Fruit fly (Drosophila melanogaster) whole organism, wandering third instar larva: Measurements from ENCODE around the gene Hez.

Experiments
- Abd-B ChIP-seq: fragments of >200 bp; optimal IDR thresholded peaks from 2 replicates; lab custom pipeline; 2017; ENCODE audit warnings: missing biosample characterization, missing genetic modification characterization
- CG32264 ChIP-seq: fragments of 200-800 bp; sonication (Bioruptor generic); optimal IDR thresholded peaks from 2 replicates; lab custom pipeline; 2016; ENCODE audit warnings: missing biosample characterization, missing genetic modification characterization
- CG9705 ChIP-seq: fragments of 200-800 bp; sonication (Bioruptor generic); optimal IDR thresholded peaks from 2 replicates; lab custom pipeline; 2018; ENCODE audit warnings: missing biosample characterization, mild to moderate bottlenecking, missing genetic modification characterization
- CrebA ChIP-seq: fragments of 200-800 bp; sonication (Bioruptor generic); optimal IDR thresholded peaks from 2 replicates; lab custom pipeline; 2016; ENCODE audit warnings: missing biosample characterization, mild to moderate bottlenecking, missing genetic modification characterization, borderline replicate concordance
- Dfd ChIP-seq: fragments of >200 bp; optimal IDR thresholded peaks from 2 replicates; lab custom pipeline; 2017; ENCODE audit warnings: missing biosample characterization, missing genetic modification characterization
- Dif ChIP-seq: fragments of 200-275, 200-300 bp; sonication (Bioruptor generic); optimal IDR thresholded peaks from 2 replicates; lab custom pipeline; 2018; ENCODE audit warnings: missing biosample characterization, missing genetic modification characterization; ENCODE audit not compliant: partially characterized antibody
- GATAd ChIP-seq: sonication (Bioruptor generic); optimal IDR thresholded peaks from 2 replicates; lab custom pipeline; 2016; ENCODE audit warnings: missing biosample characterization, missing genetic modification characterization
- HLH106 ChIP-seq: fragments of 200-800 bp; optimal IDR thresholded peaks from 3 replicates; lab custom pipeline; 2019; ENCODE audit warnings: missing biosample characterization, mild to moderate bottlenecking, missing genetic modification characterization, moderate library complexity
- Hnf4 ChIP-seq: fragments of 200-800 bp; sonication (Bioruptor generic); optimal IDR thresholded peaks from 2 replicates; lab custom pipeline; 2016; ENCODE audit warnings: missing biosample characterization, mild to moderate bottlenecking, missing genetic modification characterization
- Hr78 ChIP-seq: fragments of >200 bp; optimal IDR thresholded peaks from 2 replicates; lab custom pipeline; 2017; ENCODE audit warnings: missing biosample characterization, missing genetic modification characterization
- Hr83 ChIP-seq: fragments of 200-300 bp; sonication (Bioruptor generic); optimal IDR thresholded peaks from 2 replicates; lab custom pipeline; 2016; ENCODE audit warnings: missing biosample characterization, mild to moderate bottlenecking, missing genetic modification characterization, moderate library complexity; ENCODE audit not compliant: poor library complexity, severe bottlenecking
- Jra ChIP-seq: sonication (Bioruptor generic); optimal IDR thresholded peaks from 2 replicates; lab custom pipeline; 2016; ENCODE audit warnings: missing biosample characterization, missing genetic modification characterization
- Mio ChIP-seq: sonication (Bioruptor generic); optimal IDR thresholded peaks from 2 replicates; lab custom pipeline; 2016; ENCODE audit warnings: missing biosample characterization, missing genetic modification characterization
- Myc ChIP-seq: fragments of >200 bp; optimal IDR thresholded peaks from 2 replicates; lab custom pipeline; 2017
- N ChIP-seq: fragments of >200 bp; optimal IDR thresholded peaks from 2 replicates; lab custom pipeline; 2018; ENCODE audit warnings: missing biosample characterization, missing external identifiers, missing genetic modification characterization
- OdsH ChIP-seq: fragments of 200-800 bp; sonication (Bioruptor generic); optimal IDR thresholded peaks from 2 replicates; lab custom pipeline; 2016; ENCODE audit warnings: missing biosample characterization, mild to moderate bottlenecking, missing genetic modification characterization
- Rel ChIP-seq, 2 experiments: fragments of 200-800 bp; sonication (Bioruptor generic) in 1 of 2; optimal IDR thresholded peaks; 2 replicates in 1 of 2; 3 replicates in 1 of 2; lab custom pipeline; 2016 to 2019; ENCODE audit warnings: mild to moderate bottlenecking in 2 of 2, missing biosample characterization in 2 of 2, missing genetic modification characterization in 2 of 2, moderate library complexity in 1 of 2
- Sp1 ChIP-seq: fragments of 200-800 bp; sonication (Bioruptor generic); optimal IDR thresholded peaks from 3 replicates; lab custom pipeline; 2019; ENCODE audit warnings: missing biosample characterization, mild to moderate bottlenecking, missing genetic modification characterization, moderate library complexity
- Vsx2 ChIP-seq: fragments of 200-300, 225-300 bp; sonication (Bioruptor generic); optimal IDR thresholded peaks from 2 replicates; lab custom pipeline; 2018; ENCODE audit warnings: missing biosample characterization, missing genetic modification characterization; ENCODE audit not compliant: partially characterized antibody
- br ChIP-seq: fragments of 200-800 bp; sonication (Bioruptor generic); optimal IDR thresholded peaks from 2 replicates; lab custom pipeline; 2016; ENCODE audit warnings: missing biosample characterization, missing genetic modification characterization
- brk ChIP-seq: fragments of 200-800 bp; sonication (Bioruptor generic); optimal IDR thresholded peaks from 2 replicates; lab custom pipeline; 2016; ENCODE audit warnings: missing biosample characterization, mild to moderate bottlenecking, missing genetic modification characterization
- dl ChIP-seq, 2 experiments: fragments of 175-275, 200-275 bp in 1 of 2; fragments of 200-275 bp in 1 of 2; sonication (Bioruptor generic); optimal IDR thresholded peaks; lab custom pipeline; 2018; ENCODE audit warnings: mild to moderate bottlenecking in 2 of 2, missing biosample characterization in 2 of 2, missing genetic modification characterization in 2 of 2, moderate library complexity in 2 of 2; ENCODE audit not compliant: partially characterized antibody in 2 of 2, insufficient read depth in 1 of 2
- dmrt93B ChIP-seq: fragments of 200-800 bp; sonication (Bioruptor generic); optimal IDR thresholded peaks from 2 replicates; lab custom pipeline; 2018; ENCODE audit warnings: missing biosample characterization, mild to moderate bottlenecking, missing genetic modification characterization
- dsf ChIP-seq: sonication (Bioruptor generic); optimal IDR thresholded peaks from 2 replicates; lab custom pipeline; 2016; ENCODE audit warnings: missing biosample characterization, missing genetic modification characterization, borderline replicate concordance
- ey ChIP-seq: fragments of 200-800 bp; sonication (Bioruptor generic); optimal IDR thresholded peaks from 2 replicates; lab custom pipeline; 2016; ENCODE audit warnings: missing biosample characterization, missing genetic modification characterization
- foxo ChIP-seq, 2 experiments: fragments of 200-800 bp; sonication (Bioruptor generic); optimal IDR thresholded peaks; 2 replicates in 1 of 2; 3 replicates in 1 of 2; lab custom pipeline; 2016 to 2017; ENCODE audit warnings: missing biosample characterization in 2 of 2, missing genetic modification characterization in 2 of 2
- fru ChIP-seq: fragments of 200-800 bp; sonication (Bioruptor generic); optimal IDR thresholded peaks from 3 replicates; lab custom pipeline; 2016; ENCODE audit warnings: missing biosample characterization, mild to moderate bottlenecking, missing genetic modification characterization
- h ChIP-seq: fragments of 200-800 bp; sonication (Bioruptor generic); optimal IDR thresholded peaks from 3 replicates; lab custom pipeline; 2016; ENCODE audit warnings: missing biosample characterization, mild to moderate bottlenecking, missing genetic modification characterization
- jim ChIP-seq: fragments of 175-275, 200-325 bp; sonication (Bioruptor generic); optimal IDR thresholded peaks from 2 replicates; lab custom pipeline; 2016; ENCODE audit warnings: missing biosample characterization, mild to moderate bottlenecking, missing genetic modification characterization
- lola ChIP-seq: fragments of >200 bp; optimal IDR thresholded peaks from 2 replicates; lab custom pipeline; 2017; ENCODE audit warnings: missing biosample characterization, missing genetic modification characterization
- pan ChIP-seq: fragments of >200 bp; optimal IDR thresholded peaks from 2 replicates; lab custom pipeline; 2017
- psq ChIP-seq: fragments of 200-800 bp; sonication (Bioruptor generic); optimal IDR thresholded peaks from 3 replicates; lab custom pipeline; 2017; ENCODE audit warnings: missing biosample characterization, mild to moderate bottlenecking, missing genetic modification characterization, moderate library complexity
- rgr ChIP-seq: fragments of 200-800 bp; sonication (Bioruptor generic); optimal IDR thresholded peaks from 3 replicates; lab custom pipeline; 2016; ENCODE audit warnings: missing biosample characterization, mild to moderate bottlenecking, missing genetic modification characterization
- sage ChIP-seq: fragments of 200-800 bp; sonication (Bioruptor generic); optimal IDR thresholded peaks from 2 replicates; lab custom pipeline; 2016; ENCODE audit warnings: missing biosample characterization, mild to moderate bottlenecking, missing genetic modification characterization
- sv ChIP-seq: fragments of 200-800 bp; sonication (Bioruptor generic); optimal IDR thresholded peaks from 3 replicates; lab custom pipeline; 2016; ENCODE audit warnings: missing biosample characterization, missing genetic modification characterization
- tai ChIP-seq: sonication (Bioruptor generic); optimal IDR thresholded peaks from 2 replicates; lab custom pipeline; 2016; ENCODE audit warnings: missing biosample characterization, missing genetic modification characterization
- usp ChIP-seq: fragments of >200 bp; optimal IDR thresholded peaks from 2 replicates; lab custom pipeline; 2017; ENCODE audit warnings: missing biosample characterization, missing genetic modification characterization
- woc ChIP-seq: sonication (Bioruptor generic); optimal IDR thresholded peaks from 2 replicates; lab custom pipeline; 2016; ENCODE audit warnings: missing biosample characterization, mild to moderate bottlenecking, missing genetic modification characterization

Hez gene

dm6 chr3L:9864275-9865052 is 30.1 kb downstream of the Hez start, which contains the start of the genes iPLA2-VIA and Ciz1 (continued):
- no peak for TF ChIP-seq rgr (GFP tag; lab: Kevin White, UChicago)
- no peak for TF ChIP-seq brk (GFP tag; lab: Kevin White, UChicago)
- TF ChIP-seq br (GFP tag; lab: Kevin White, UChicago) = peak; percentile 38
- no peak for TF ChIP-seq sv (GFP tag; lab: Kevin White, UChicago)
- TF ChIP-seq Dif (GFP tag; lab: Kevin White, UChicago) = no peak
- no peak for TF ChIP-seq Rel (GFP tag; optimal IDR thresholded peaks at IDR 0.05; lab: Kevin White, UChicago)
- no peak for TF ChIP-seq Rel (tag; optimal IDR thresholded peaks at IDR 0.05; lab: Kevin White, UChicago)
- TF ChIP-seq woc = no peak
- TF ChIP-seq foxo (GFP tag; optimal IDR thresholded peaks at IDR 0.05; lab: Kevin White, UChicago) = peak in 1 of 2 experiments; percentile 59
- no peak for TF ChIP-seq Myc (lab: Kevin White, UChicago)

dm6 chr3L:9863656-9864055 is 30.9 kb downstream of the Hez start:
- TF ChIP-seq h (GFP tag; lab: Kevin White, UChicago) (no peak), GATAd (GFP tag; lab: Kevin White, UChicago) (no peak), dl (GFP tag; optimal IDR thresholded peaks at IDR 0.05; lab: Kevin White, UChicago; ENCODE audit: insufficient read depth in 1 of 2, partially characterized antibody in 2 of 2) (no peak), Hr78 (GFP tag; lab: Kevin White, UChicago) (no peak), foxo (GFP tag; optimal IDR thresholded peaks at IDR 0.05; lab: Kevin White, UChicago) (no peak), Vsx2 (GFP tag; lab: Kevin White, UChicago) (no peak), brk (GFP tag; lab: Kevin White, UChicago) (no peak), CG9705 (no peak), psq (GFP tag; lab: Kevin White, UChicago) (no peak), Dif (GFP tag; lab: Kevin White, UChicago) (no peak), jim (no peak), N (GFP tag; lab: Kevin White, UChicago) (no peak)

- TF ChIP-seq foxo (GFP tag; optimal IDR thresholded peaks at IDR 0.05; lab: Kevin White, UChicago) = peak in 1 of 2 experiments; percentile 10
- TF ChIP-seq psq (GFP tag; lab: Kevin White, UChicago) = peak; percentile 10
- no peak for TF ChIP-seq CrebA (GFP tag; lab: Kevin White, UChicago)
- TF ChIP-seq woc = peak; percentile 55
- no peak for TF ChIP-seq Abd-B (GFP tag; lab: Kevin White, UChicago)
- TF ChIP-seq Sp1 (GFP tag; lab: Kevin White, UChicago) = peak; percentile 28
- no peak for TF ChIP-seq OdsH (GFP tag; lab: Kevin White, UChicago)
- TF ChIP-seq dsf (GFP tag; lab: Kevin White, UChicago) = peak; percentile 30
- no peak for TF ChIP-seq Hr78 (GFP tag; lab: Kevin White, UChicago)
- TF ChIP-seq tai (GFP tag; lab: Kevin White, UChicago) = no peak
- TF ChIP-seq pan = no peak
- TF ChIP-seq HLH106 (tag; lab: Kevin White, UChicago) = peak; percentile 23
- TF ChIP-seq brk (GFP tag; lab: Kevin White, UChicago) = no peak
- TF ChIP-seq N (GFP tag; lab: Kevin White, UChicago) = no peak
- TF ChIP-seq Jra = peak; percentile 29
- TF ChIP-seq dl (GFP tag; optimal IDR thresholded peaks at IDR 0.05; lab: Kevin White, UChicago; ENCODE audit: insufficient read depth in 1 of 2, partially characterized antibody in 2 of 2) = no peak
- TF ChIP-seq CG9705 = peak; percentile 23
- TF ChIP-seq usp (GFP tag; lab: Kevin White, UChicago) = no peak
- no peak for TF ChIP-seq sv (GFP tag; lab: Kevin White, UChicago)
- no peak for TF ChIP-seq Myc (lab: Kevin White, UChicago)
- TF ChIP-seq br (GFP tag; lab: Kevin White, UChicago) = no peak
- TF ChIP-seq h (GFP tag; lab: Kevin White, UChicago) = peak; percentile 59
- no peak for TF ChIP-seq CG32264
- peak; percentile 6 for TF ChIP-seq ey (GFP tag; lab: Kevin White, UChicago)
- TF ChIP-seq rgr (GFP tag; lab: Kevin White, UChicago) = peak; percentile 39
- no peak for TF ChIP-seq jim
- no peak for TF ChIP-seq Rel (GFP tag; optimal IDR thresholded peaks at IDR 0.05; lab: Kevin White, UChicago)
- peak; percentile 23 for TF ChIP-seq Rel (tag; optimal IDR thresholded peaks at IDR 0.05; lab: Kevin White, UChicago)
- TF ChIP-seq fru (GFP tag; lab: Kevin White, UChicago) = no peak
- no peak for TF ChIP-seq lola (GFP tag; lab: Kevin White, UChicago)
- TF ChIP-seq Vsx2 (GFP tag; lab: Kevin White, UChicago) = no peak
- peak; percentile 41 for TF ChIP-seq Hr83
- peak; percentile 52 for TF ChIP-seq Hnf4
- no peak for TF ChIP-seq Mio (GFP tag; lab: Kevin White, UChicago)
- no peak for TF ChIP-seq sage (GFP tag; lab: Kevin White, UChicago)
- no peak for TF ChIP-seq Dfd (GFP tag; lab: Kevin White, UChicago)
- no peak for TF ChIP-seq GATAd (GFP tag; lab: Kevin White, UChicago)
- TF ChIP-seq Dif (GFP tag; lab: Kevin White, UChicago) = no peak
- TF ChIP-seq dmrt93B (GFP tag; lab: Kevin White, UChicago) = no peak
Observed at dm6 chr3L:9859624-9860023, 34.9 kb downstream of the Hez start, which contains the start of gene CG10809. Gene CG10809, minus strand, starts transcription at chr3L:9859889.
